Fruit fly (Drosophila melanogaster) whole organism, wandering third instar larva: ENCODE data around the gene CREG.

Experiments
- Abd-B ChIP-seq: fragments of >200 bp; optimal IDR thresholded peaks from 2 replicates; lab custom pipeline; 2017; ENCODE audit warnings: missing biosample characterization, missing genetic modification characterization
- CG32264 ChIP-seq: fragments of 200-800 bp; sonication (Bioruptor generic); optimal IDR thresholded peaks from 2 replicates; lab custom pipeline; 2016; ENCODE audit warnings: missing biosample characterization, missing genetic modification characterization
- CG9705 ChIP-seq: fragments of 200-800 bp; sonication (Bioruptor generic); optimal IDR thresholded peaks from 2 replicates; lab custom pipeline; 2018; ENCODE audit warnings: missing biosample characterization, mild to moderate bottlenecking, missing genetic modification characterization
- CrebA ChIP-seq: fragments of 200-800 bp; sonication (Bioruptor generic); optimal IDR thresholded peaks from 2 replicates; lab custom pipeline; 2016; ENCODE audit warnings: missing biosample characterization, mild to moderate bottlenecking, missing genetic modification characterization, borderline replicate concordance
- Dfd ChIP-seq: fragments of >200 bp; optimal IDR thresholded peaks from 2 replicates; lab custom pipeline; 2017; ENCODE audit warnings: missing biosample characterization, missing genetic modification characterization
- GATAd ChIP-seq: sonication (Bioruptor generic); optimal IDR thresholded peaks from 2 replicates; lab custom pipeline; 2016; ENCODE audit warnings: missing biosample characterization, missing genetic modification characterization
- HLH106 ChIP-seq: fragments of 200-800 bp; optimal IDR thresholded peaks from 3 replicates; lab custom pipeline; 2019; ENCODE audit warnings: missing biosample characterization, mild to moderate bottlenecking, missing genetic modification characterization, moderate library complexity
- Hnf4 ChIP-seq: fragments of 200-800 bp; sonication (Bioruptor generic); optimal IDR thresholded peaks from 2 replicates; lab custom pipeline; 2016; ENCODE audit warnings: missing biosample characterization, mild to moderate bottlenecking, missing genetic modification characterization
- Hr83 ChIP-seq: fragments of 200-300 bp; sonication (Bioruptor generic); optimal IDR thresholded peaks from 2 replicates; lab custom pipeline; 2016; ENCODE audit warnings: missing biosample characterization, mild to moderate bottlenecking, missing genetic modification characterization, moderate library complexity; ENCODE audit not compliant: poor library complexity, severe bottlenecking
- Jra ChIP-seq: sonication (Bioruptor generic); optimal IDR thresholded peaks from 2 replicates; lab custom pipeline; 2016; ENCODE audit warnings: missing biosample characterization, missing genetic modification characterization
- Mio ChIP-seq: sonication (Bioruptor generic); optimal IDR thresholded peaks from 2 replicates; lab custom pipeline; 2016; ENCODE audit warnings: missing biosample characterization, missing genetic modification characterization
- Myc ChIP-seq: fragments of >200 bp; optimal IDR thresholded peaks from 2 replicates; lab custom pipeline; 2017
- N ChIP-seq: fragments of >200 bp; optimal IDR thresholded peaks from 2 replicates; lab custom pipeline; 2018; ENCODE audit warnings: missing biosample characterization, missing external identifiers, missing genetic modification characterization
- OdsH ChIP-seq: fragments of 200-800 bp; sonication (Bioruptor generic); optimal IDR thresholded peaks from 2 replicates; lab custom pipeline; 2016; ENCODE audit warnings: missing biosample characterization, mild to moderate bottlenecking, missing genetic modification characterization
- Sp1 ChIP-seq: fragments of 200-800 bp; sonication (Bioruptor generic); optimal IDR thresholded peaks from 3 replicates; lab custom pipeline; 2019; ENCODE audit warnings: missing biosample characterization, mild to moderate bottlenecking, missing genetic modification characterization, moderate library complexity
- Vsx2 ChIP-seq: fragments of 200-300, 225-300 bp; sonication (Bioruptor generic); optimal IDR thresholded peaks from 2 replicates; lab custom pipeline; 2018; ENCODE audit warnings: missing biosample characterization, missing genetic modification characterization; ENCODE audit not compliant: partially characterized antibody
- br ChIP-seq: fragments of 200-800 bp; sonication (Bioruptor generic); optimal IDR thresholded peaks from 2 replicates; lab custom pipeline; 2016; ENCODE audit warnings: missing biosample characterization, missing genetic modification characterization
- brk ChIP-seq: fragments of 200-800 bp; sonication (Bioruptor generic); optimal IDR thresholded peaks from 2 replicates; lab custom pipeline; 2016; ENCODE audit warnings: missing biosample characterization, mild to moderate bottlenecking, missing genetic modification characterization
- dmrt93B ChIP-seq: fragments of 200-800 bp; sonication (Bioruptor generic); optimal IDR thresholded peaks from 2 replicates; lab custom pipeline; 2018; ENCODE audit warnings: missing biosample characterization, mild to moderate bottlenecking, missing genetic modification characterization
- dsf ChIP-seq: sonication (Bioruptor generic); optimal IDR thresholded peaks from 2 replicates; lab custom pipeline; 2016; ENCODE audit warnings: missing biosample characterization, missing genetic modification characterization, borderline replicate concordance
- ey ChIP-seq: fragments of 200-800 bp; sonication (Bioruptor generic); optimal IDR thresholded peaks from 2 replicates; lab custom pipeline; 2016; ENCODE audit warnings: missing biosample characterization, missing genetic modification characterization
- foxo ChIP-seq, 2 experiments: fragments of 200-800 bp; sonication (Bioruptor generic); optimal IDR thresholded peaks; 2 replicates in 1 of 2; 3 replicates in 1 of 2; lab custom pipeline; 2016 to 2017; ENCODE audit warnings: missing biosample characterization in 2 of 2, missing genetic modification characterization in 2 of 2
- fru ChIP-seq: fragments of 200-800 bp; sonication (Bioruptor generic); optimal IDR thresholded peaks from 3 replicates; lab custom pipeline; 2016; ENCODE audit warnings: missing biosample characterization, mild to moderate bottlenecking, missing genetic modification characterization
- h ChIP-seq: fragments of 200-800 bp; sonication (Bioruptor generic); optimal IDR thresholded peaks from 3 replicates; lab custom pipeline; 2016; ENCODE audit warnings: missing biosample characterization, mild to moderate bottlenecking, missing genetic modification characterization
- jim ChIP-seq: fragments of 175-275, 200-325 bp; sonication (Bioruptor generic); optimal IDR thresholded peaks from 2 replicates; lab custom pipeline; 2016; ENCODE audit warnings: missing biosample characterization, mild to moderate bottlenecking, missing genetic modification characterization
- lola ChIP-seq: fragments of >200 bp; optimal IDR thresholded peaks from 2 replicates; lab custom pipeline; 2017; ENCODE audit warnings: missing biosample characterization, missing genetic modification characterization
- pan ChIP-seq: fragments of >200 bp; optimal IDR thresholded peaks from 2 replicates; lab custom pipeline; 2017
- psq ChIP-seq: fragments of 200-800 bp; sonication (Bioruptor generic); optimal IDR thresholded peaks from 3 replicates; lab custom pipeline; 2017; ENCODE audit warnings: missing biosample characterization, mild to moderate bottlenecking, missing genetic modification characterization, moderate library complexity
- rgr ChIP-seq: fragments of 200-800 bp; sonication (Bioruptor generic); optimal IDR thresholded peaks from 3 replicates; lab custom pipeline; 2016; ENCODE audit warnings: missing biosample characterization, mild to moderate bottlenecking, missing genetic modification characterization
- sage ChIP-seq: fragments of 200-800 bp; sonication (Bioruptor generic); optimal IDR thresholded peaks from 2 replicates; lab custom pipeline; 2016; ENCODE audit warnings: missing biosample characterization, mild to moderate bottlenecking, missing genetic modification characterization
- tai ChIP-seq: sonication (Bioruptor generic); optimal IDR thresholded peaks from 2 replicates; lab custom pipeline; 2016; ENCODE audit warnings: missing biosample characterization, missing genetic modification characterization
- usp ChIP-seq: fragments of >200 bp; optimal IDR thresholded peaks from 2 replicates; lab custom pipeline; 2017; ENCODE audit warnings: missing biosample characterization, missing genetic modification characterization
- woc ChIP-seq: sonication (Bioruptor generic); optimal IDR thresholded peaks from 2 replicates; lab custom pipeline; 2016; ENCODE audit warnings: missing biosample characterization, mild to moderate bottlenecking, missing genetic modification characterization

CREG gene

dm6 chr3R:17434330-17434729 lies 39.9 kb upstream of the CREG start, which contains the start of gene CG44090:
TSS of gene CG44090 (minus strand) at chr3R:17434430.
- TF ChIP-seq jim (GFP tag; lab: Kevin White, UChicago) (no peak), Myc (no peak), Mio (GFP tag; lab: Kevin White, UChicago) (no peak), h (GFP tag; lab: Kevin White, UChicago) (no peak), ey (GFP tag; lab: Kevin White, UChicago) (no peak), HLH106 (no peak), br (GFP tag; lab: Kevin White, UChicago) (no peak), Dfd (GFP tag; lab: Kevin White, UChicago) (no peak), psq (GFP tag; lab: Kevin White, UChicago) (no peak)

dm6 chr3R:17433117-17433516 lies 38.7 kb upstream of the CREG start:
- TF ChIP-seq Hr83, result no peak
- no peak for TF ChIP-seq Mio (GFP tag; lab: Kevin White, UChicago)
- no peak for TF ChIP-seq tai (GFP tag; lab: Kevin White, UChicago)
- TF ChIP-seq fru (GFP tag; lab: Kevin White, UChicago), result no peak
- no peak for TF ChIP-seq Myc
- TF ChIP-seq pan (lab: Kevin White, UChicago), result no peak
- no peak for TF ChIP-seq sage (GFP tag; lab: Kevin White, UChicago)
- no peak for TF ChIP-seq CrebA (GFP tag; lab: Kevin White, UChicago)
- no peak for TF ChIP-seq Abd-B
- no peak for TF ChIP-seq Jra (GFP tag; lab: Kevin White, UChicago)
- no peak for TF ChIP-seq brk (GFP tag; lab: Kevin White, UChicago)
- no peak for TF ChIP-seq br (GFP tag; lab: Kevin White, UChicago)
- TF ChIP-seq Sp1, result no peak
- TF ChIP-seq foxo (GFP tag; optimal IDR thresholded peaks at IDR 0.05; lab: Kevin White, UChicago), result no peak
- no peak for TF ChIP-seq dsf
- TF ChIP-seq usp (GFP tag; lab: Kevin White, UChicago), result no peak
- no peak for TF ChIP-seq OdsH (GFP tag; lab: Kevin White, UChicago)
- no peak for TF ChIP-seq dmrt93B

- TF ChIP-seq Dfd (GFP tag; lab: Kevin White, UChicago) (no peak), CG9705 (GFP tag; lab: Kevin White, UChicago) (no peak), CG32264 (no peak), dmrt93B (no peak), psq (GFP tag; lab: Kevin White, UChicago) (no peak), usp (GFP tag; lab: Kevin White, UChicago) (no peak), fru (GFP tag; lab: Kevin White, UChicago) (no peak), pan (lab: Kevin White, UChicago) (no peak)
Observed at dm6 chr3R:17430481-17430880, 36.0 kb upstream of the CREG start.

dm6 chr3R:17426265-17426664 lies 31.8 kb upstream of the CREG start:
- TF ChIP-seq lola (GFP tag; lab: Kevin White, UChicago), result no peak
- TF ChIP-seq CG32264, result no peak
- TF ChIP-seq usp (GFP tag; lab: Kevin White, UChicago), result no peak
- TF ChIP-seq psq (GFP tag; lab: Kevin White, UChicago), result no peak

DNA sequence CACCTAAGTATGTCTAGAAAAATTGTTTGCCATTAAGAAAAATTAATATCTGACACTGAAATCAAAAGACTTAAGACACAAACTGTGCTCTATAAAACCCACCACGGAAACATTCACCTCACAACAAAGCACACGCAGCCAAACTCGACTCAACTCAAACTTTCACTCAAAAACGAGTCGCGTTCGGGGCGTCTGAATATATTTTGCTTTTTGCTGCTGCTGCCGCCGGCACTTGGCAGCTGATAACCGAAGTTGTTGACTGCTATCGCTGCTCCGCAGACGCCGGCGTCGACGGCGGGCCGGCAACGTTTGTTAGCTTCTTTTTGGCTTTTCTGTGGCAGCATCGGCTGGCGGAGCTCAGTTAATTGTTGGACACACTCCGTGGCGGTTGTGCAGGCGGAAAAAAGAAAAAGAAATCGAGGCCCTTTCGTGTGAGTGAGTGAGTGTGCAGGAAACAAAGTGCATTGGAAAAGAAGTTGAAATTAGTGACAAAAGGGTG lies 31.0 kb upstream of the CREG start, which contains the start of gene cysu:
cysu (plus strand) TSS at position 352 of the 499 bp plus-strand sequence.
- TF ChIP-seq h (GFP tag; lab: Kevin White, UChicago), result no peak
- no peak for TF ChIP-seq dsf
- TF ChIP-seq CrebA (GFP tag; lab: Kevin White, UChicago), result no peak
- no peak for TF ChIP-seq ey (GFP tag; lab: Kevin White, UChicago)
- no peak for TF ChIP-seq GATAd (GFP tag; lab: Kevin White, UChicago)
- no peak for TF ChIP-seq sage (GFP tag; lab: Kevin White, UChicago)
- no peak for TF ChIP-seq dmrt93B
- TF ChIP-seq br (GFP tag; lab: Kevin White, UChicago), result no peak
- TF ChIP-seq CG9705 (GFP tag; lab: Kevin White, UChicago), result no peak
- no peak for TF ChIP-seq tai (GFP tag; lab: Kevin White, UChicago)
- no peak for TF ChIP-seq N
- no peak for TF ChIP-seq Hr83
- no peak for TF ChIP-seq Hnf4
- TF ChIP-seq psq (GFP tag; lab: Kevin White, UChicago), result no peak
- TF ChIP-seq woc (GFP tag; lab: Kevin White, UChicago), result no peak
- no peak for TF ChIP-seq Vsx2 (GFP tag; lab: Kevin White, UChicago)
- no peak for TF ChIP-seq rgr (GFP tag; lab: Kevin White, UChicago)
- no peak for TF ChIP-seq HLH106
- TF ChIP-seq CG32264, result no peak
- no peak for TF ChIP-seq pan (lab: Kevin White, UChicago)
- TF ChIP-seq, all 38 proteins: peak for 0
